Fruit fly (Drosophila melanogaster) whole organism, embryonic: ENCODE measurements around the gene asf1.

Source experiments
- Ada2b ChIP-seq: fragments of 200-800 bp; sonication (Bioruptor generic); IDR thresholded peaks from 2 replicates; pipeline ENCODE4 v1.3.6; 2022; ENCODE audit warnings: missing biosample characterization, missing genetic modification characterization
- CG10147 ChIP-seq: fragments of 200-800 bp; sonication (Bioruptor generic); optimal IDR thresholded peaks from 2 replicates; lab custom pipeline; 2019; ENCODE audit warnings: missing biosample characterization, mild to moderate bottlenecking, missing genetic modification characterization, moderate library complexity
- CG10321 ChIP-seq: fragments of 200-800 bp; sonication (Bioruptor generic); IDR thresholded peaks from 2 replicates; pipeline ENCODE4 v1.3.6; 2022; ENCODE audit warnings: missing biosample characterization, missing genetic modification characterization
- CG10959 ChIP-seq: fragments of 200-800 bp; sonication (Bioruptor generic); IDR thresholded peaks from 2 replicates; pipeline ENCODE4 v1.3.6; 2022; ENCODE audit warnings: missing biosample characterization, missing genetic modification characterization
- CG14441 ChIP-seq: fragments of 200-800 bp; sonication (Bioruptor generic); IDR thresholded peaks from 2 replicates; pipeline ENCODE4 v1.3.6; 2022; ENCODE audit warnings: missing biosample characterization, missing genetic modification characterization
- CG17328 ChIP-seq: fragments of 200-800 bp; sonication (Bioruptor generic); IDR thresholded peaks from 2 replicates; pipeline ENCODE4 v1.3.6; 2022; ENCODE audit warnings: missing biosample characterization, missing genetic modification characterization
- CG18476 ChIP-seq: fragments of 200-800 bp; sonication (Bioruptor generic); optimal IDR thresholded peaks from 2 replicates; lab custom pipeline; 2016; ENCODE audit warnings: missing biosample characterization, mild to moderate bottlenecking, missing genetic modification characterization
- CG2120 ChIP-seq: fragments of 200-800 bp; sonication (Bioruptor generic); optimal IDR thresholded peaks from 3 replicates; lab custom pipeline; 2016; ENCODE audit warnings: missing biosample characterization, missing genetic modification characterization
- CG6683 ChIP-seq: fragments of 200-800 bp; sonication (Bioruptor generic); optimal IDR thresholded peaks from 2 replicates; lab custom pipeline; 2017; ENCODE audit warnings: missing biosample characterization, mild to moderate bottlenecking, missing genetic modification characterization, missing genetic modification reagents
- CG7928 ChIP-seq: fragments of 200-800 bp; sonication (Bioruptor generic); optimal IDR thresholded peaks from 2 replicates; lab custom pipeline; 2017; ENCODE audit warnings: missing biosample characterization, mild to moderate bottlenecking, missing genetic modification characterization
- CTCF ChIP-seq: fragments of 200-800 bp; sonication (Bioruptor generic); optimal IDR thresholded peaks from 2 replicates; lab custom pipeline; 2017; ENCODE audit warnings: missing biosample characterization, mild to moderate bottlenecking, missing genetic modification characterization, moderate library complexity
- Chrac-16 ChIP-seq: fragments of 200-800 bp; sonication (Bioruptor generic); optimal IDR thresholded peaks from 3 replicates; lab custom pipeline; 2016; ENCODE audit warnings: missing biosample characterization, missing genetic modification characterization
- Ets65A ChIP-seq: fragments of 200-800 bp; sonication (Bioruptor generic); peaks from one replicate; lab custom pipeline; 2016; ENCODE audit warnings: missing biosample characterization, missing genetic modification characterization
- HHEX ChIP-seq: fragments of 200-800 bp; sonication (Bioruptor generic); optimal IDR thresholded peaks from 3 replicates; lab custom pipeline; 2017; ENCODE audit warnings: missing biosample characterization, mild to moderate bottlenecking, missing genetic modification characterization, missing genetic modification reagents
- MBD-R2 ChIP-seq: fragments of 200-800 bp; sonication (Bioruptor generic); IDR thresholded peaks from 2 replicates; pipeline ENCODE4 v1.3.6; 2022; ENCODE audit warnings: missing biosample characterization, missing genetic modification characterization
- Nf-YC ChIP-seq: fragments of 200-800 bp; optimal IDR thresholded peaks from 3 replicates; lab custom pipeline; 2019; ENCODE audit warnings: missing biosample characterization, mild to moderate bottlenecking, missing genetic modification characterization, moderate library complexity
- gem ChIP-seq: fragments of 200-800 bp; sonication (Bioruptor generic); optimal IDR thresholded peaks from 2 replicates; lab custom pipeline; 2019; ENCODE audit warnings: missing biosample characterization, mild to moderate bottlenecking, missing genetic modification characterization, moderate library complexity
- prd ChIP-seq, 3 experiments: fragments of >200 bp in 2 of 3; fragments of 200-800 bp in 1 of 3; sonication (Bioruptor generic) in 1 of 3; optimal IDR thresholded peaks in 2 of 3; IDR thresholded peaks in 1 of 3; 2 replicates in 2 of 3; 3 replicates in 1 of 3; pipeline versions ENCODE4 v1.3.6 to Lab custom; 2017 to 2022; ENCODE audit warnings: missing biosample characterization in 1 of 3, missing genetic modification characterization in 1 of 3
- psq ChIP-seq: fragments of 200-800 bp; sonication (Bioruptor generic); optimal IDR thresholded peaks from 2 replicates; lab custom pipeline; 2017; ENCODE audit warnings: missing biosample characterization, missing genetic modification characterization
- sens ChIP-seq: fragments of 200-800 bp; sonication (Bioruptor generic); peaks from one replicate; lab custom pipeline; 2016; ENCODE audit warnings: missing biosample characterization, missing genetic modification characterization
- sob ChIP-seq: fragments of 200-800 bp; sonication (Bioruptor generic); IDR thresholded peaks from 2 replicates; pipeline ENCODE4 v1.3.6; 2022; ENCODE audit warnings: missing biosample characterization, missing genetic modification characterization
- tgo ChIP-seq: fragments of 200-800 bp; sonication (Bioruptor generic); IDR thresholded peaks from 3 replicates; pipeline ENCODE4 v1.3.6; 2022; ENCODE audit warnings: missing biosample characterization, missing genetic modification characterization
- zf30C ChIP-seq: fragments of 200-800 bp; sonication (Bioruptor generic); optimal IDR thresholded peaks from 3 replicates; lab custom pipeline; 2018; ENCODE audit warnings: missing biosample characterization, mild to moderate bottlenecking, missing genetic modification characterization

asf1 gene

dm6 chr3L:19665059-19665626 lies 46.4 kb downstream of the asf1 start (continued):
- TF ChIP-seq tgo (peak; percentile 34; the same call in 1 of the 3 replicates), Chrac-16 (GFP tag; lab: Kevin White, UChicago) (no peak), CG6683 (GFP tag; lab: Kevin White, UChicago) (no peak), sens (GFP tag; lab: Kevin White, UChicago) (peak; percentile 67), CG10147 (GFP tag; lab: Kevin White, UChicago) (no peak), gem (tag; lab: Kevin White, UChicago) (peak; percentile 19), CG7928 (no peak), zf30C (GFP tag; lab: Kevin White, UChicago) (peak; percentile 20), CG18476 (GFP tag; lab: Kevin White, UChicago) (no peak), CG2120 (GFP tag; lab: Kevin White, UChicago) (peak; percentile 5), MBD-R2 (GFP tag; lab: Robert Waterston, UW) (no peak), CG10959 (GFP tag; lab: Robert Waterston, UW) (no peak), Ets65A (peak; percentile 11), Ada2b (no peak), Nf-YC (tag; lab: Kevin White, UChicago) (peak; percentile 85), CG17328 (0 out of 2 replicates have a peak, but pooled peaks have one; percentile 5), CG10321 (peak; percentile 54; the same call in 1 of the 2 replicates), CG14441 (0 out of 2 replicates have a peak, but pooled peaks have one; percentile 9), CTCF (GFP tag; lab: Kevin White, UChicago) (no peak), prd (optimal IDR thresholded peaks at IDR 0.05; lab: Kevin White, UChicago) (no peak), prd (GFP tag; IDR thresholded peaks at IDR 0.05; lab: Robert Waterston, UW) (0 out of 3 replicates have a peak, but pooled peaks have one; percentile 13), sob (GFP tag; lab: Robert Waterston, UW) (0 out of 2 replicates have a peak, but pooled peaks have one; percentile 35), psq (no peak), HHEX (GFP tag; lab: Kevin White, UChicago) (no peak)
